Fruit fly (Drosophila melanogaster) whole organism, embryonic: ENCODE results near the gene Ldsdh1.

Experiments
- Abd-B ChIP-seq: fragments of 200-800 bp; sonication (Bioruptor generic); optimal IDR thresholded peaks from 2 replicates; lab custom pipeline; 2018; ENCODE audit warnings: missing biosample characterization, mild to moderate bottlenecking, missing genetic modification characterization, moderate library complexity
- CG12659 ChIP-seq: fragments of 200-800 bp; sonication (Bioruptor generic); optimal IDR thresholded peaks from 3 replicates; lab custom pipeline; 2017; ENCODE audit warnings: mild to moderate bottlenecking, missing biosample characterization, missing genetic modification reagents, missing genetic modification characterization
- CG12744 ChIP-seq: fragments of 200-800 bp; sonication (Bioruptor generic); optimal IDR thresholded peaks from 2 replicates; lab custom pipeline; 2016; ENCODE audit warnings: missing biosample characterization, missing genetic modification characterization
- CG13287 ChIP-seq: fragments of 200-800 bp; sonication (Bioruptor generic); IDR thresholded peaks from 2 replicates; pipeline ENCODE4 v1.3.6; 2022; ENCODE audit warnings: missing biosample characterization, missing genetic modification characterization; ENCODE audit not compliant: partially characterized antibody
- CG13775 ChIP-seq: fragments of 200-800 bp; sonication (Bioruptor generic); optimal IDR thresholded peaks from 3 replicates; lab custom pipeline; 2017; ENCODE audit warnings: missing biosample characterization, mild to moderate bottlenecking, missing genetic modification characterization
- CG14860 ChIP-seq: fragments of 200-800 bp; sonication (Bioruptor generic); IDR thresholded peaks from 3 replicates; pipeline ENCODE4 v1.3.6; 2022; ENCODE audit warnings: missing biosample characterization, missing genetic modification characterization; ENCODE audit not compliant: partially characterized antibody
- CG16813 ChIP-seq: fragments of 200-800 bp; sonication (Bioruptor generic); IDR thresholded peaks from 3 replicates; pipeline ENCODE4 v1.3.6; 2022; ENCODE audit warnings: missing biosample characterization, missing genetic modification characterization; ENCODE audit not compliant: partially characterized antibody
- CG2120 ChIP-seq: fragments of 200-800 bp; sonication (Bioruptor generic); optimal IDR thresholded peaks from 3 replicates; lab custom pipeline; 2016; ENCODE audit warnings: missing biosample characterization, missing genetic modification characterization
- CG3995 ChIP-seq: fragments of 200-800 bp; sonication (Bioruptor generic); optimal IDR thresholded peaks from 3 replicates; lab custom pipeline; 2016; ENCODE audit warnings: missing biosample characterization, missing genetic modification characterization
- CG4617 ChIP-seq: fragments of 200-800 bp; sonication (Bioruptor generic); optimal IDR thresholded peaks from 3 replicates; lab custom pipeline; 2016; ENCODE audit warnings: missing biosample characterization, missing genetic modification characterization, borderline replicate concordance
- CG7357 ChIP-seq: fragments of 200-800 bp; sonication (Bioruptor generic); IDR thresholded peaks from 3 replicates; pipeline ENCODE4 v1.3.6; 2022; ENCODE audit warnings: missing biosample characterization, missing genetic modification characterization
- CG8359 ChIP-seq: fragments of 200-800 bp; sonication (Bioruptor generic); optimal IDR thresholded peaks from 2 replicates; lab custom pipeline; 2017; ENCODE audit warnings: missing biosample characterization, mild to moderate bottlenecking, missing genetic modification characterization, borderline replicate concordance
- CG9727 ChIP-seq: fragments of 200-800 bp; sonication (Bioruptor generic); optimal IDR thresholded peaks from 3 replicates; lab custom pipeline; 2017; ENCODE audit warnings: missing biosample characterization, mild to moderate bottlenecking, missing genetic modification characterization
- CG9797 ChIP-seq: fragments of 200-800 bp; sonication (Bioruptor generic); optimal IDR thresholded peaks from 3 replicates; lab custom pipeline; 2018; ENCODE audit warnings: missing biosample characterization, mild to moderate bottlenecking, missing genetic modification characterization
- Dll ChIP-seq: fragments of 200-800 bp; sonication (Bioruptor generic); IDR thresholded peaks from 4 replicates; pipeline ENCODE4 v1.3.6; 2022; ENCODE audit warnings: missing biosample characterization, missing genetic modification characterization; ENCODE audit not compliant: partially characterized antibody
- Ets97D ChIP-seq: fragments of 200-800 bp; sonication (Bioruptor generic); optimal IDR thresholded peaks from 3 replicates; lab custom pipeline; 2016; ENCODE audit warnings: missing biosample characterization, missing genetic modification characterization
- HLH4C ChIP-seq: fragments of 200-800 bp; sonication (Bioruptor generic); IDR thresholded peaks from 3 replicates; pipeline ENCODE4 v1.3.6; 2022; ENCODE audit warnings: missing biosample characterization, missing genetic modification characterization; ENCODE audit not compliant: partially characterized antibody
- Hsf ChIP-seq: fragments of 200-800 bp; sonication (Bioruptor generic); optimal IDR thresholded peaks from 3 replicates; lab custom pipeline; 2016; ENCODE audit warnings: missing biosample characterization, missing genetic modification characterization
- Lhr ChIP-seq: fragments of 200-800 bp; sonication (Bioruptor generic); optimal IDR thresholded peaks from 3 replicates; lab custom pipeline; 2017; ENCODE audit warnings: mild to moderate bottlenecking, missing biosample characterization, missing genetic modification reagents, missing genetic modification characterization
- MESR4 ChIP-seq: fragments of 200-800 bp; sonication (Bioruptor generic); optimal IDR thresholded peaks from 2 replicates; lab custom pipeline; 2018; ENCODE audit warnings: missing biosample characterization, mild to moderate bottlenecking, missing genetic modification characterization, moderate library complexity
- Opbp ChIP-seq: fragments of 200-800 bp; sonication (Bioruptor generic); IDR thresholded peaks from 3 replicates; pipeline ENCODE4 v1.3.6; 2022; ENCODE audit warnings: missing biosample characterization, missing genetic modification characterization; ENCODE audit not compliant: partially characterized antibody
- Rfx ChIP-seq: fragments of 200-800 bp; sonication (Bioruptor generic); IDR thresholded peaks from 2 replicates; pipeline ENCODE4 v1.3.6; 2022; ENCODE audit warnings: missing biosample characterization, missing genetic modification characterization
- Scr ChIP-seq: fragments of 200-800 bp; sonication (Bioruptor generic); IDR thresholded peaks from 2 replicates; pipeline ENCODE4 v1.3.6; 2022; ENCODE audit warnings: missing biosample characterization, missing genetic modification characterization; ENCODE audit not compliant: partially characterized antibody
- YL-1 ChIP-seq: fragments of 200-800 bp; sonication (Bioruptor generic); optimal IDR thresholded peaks from 3 replicates; lab custom pipeline; 2017; ENCODE audit warnings: missing biosample characterization, mild to moderate bottlenecking, missing genetic modification characterization
- ato ChIP-seq: fragments of 200-800 bp; sonication (Bioruptor generic); IDR thresholded peaks from 2 replicates; pipeline ENCODE4 v1.3.6; 2022; ENCODE audit warnings: missing biosample characterization, missing genetic modification characterization; ENCODE audit not compliant: partially characterized antibody
- bbx ChIP-seq: fragments of 200-800 bp; sonication (Bioruptor generic); IDR thresholded peaks from 2 replicates; pipeline ENCODE4 v1.3.6; 2022; ENCODE audit warnings: missing biosample characterization, missing genetic modification characterization; ENCODE audit not compliant: partially characterized antibody
- bsh ChIP-seq, 2 experiments: fragments of 200-800 bp; sonication (Bioruptor generic); optimal IDR thresholded peaks; 2 replicates each; lab custom pipeline; 2017 to 2018; ENCODE audit warnings: mild to moderate bottlenecking in 2 of 2, missing biosample characterization in 2 of 2, missing genetic modification characterization in 2 of 2, moderate library complexity in 1 of 2
- chn ChIP-seq: fragments of 200-800 bp; sonication (Bioruptor generic); optimal IDR thresholded peaks from 2 replicates; lab custom pipeline; 2016; ENCODE audit warnings: missing biosample characterization, missing genetic modification characterization
- ems ChIP-seq: fragments of 200-800 bp; sonication (Bioruptor generic); optimal IDR thresholded peaks from 3 replicates; lab custom pipeline; 2016; ENCODE audit warnings: missing biosample characterization, missing genetic modification characterization
- grau ChIP-seq: fragments of 200-800 bp; optimal IDR thresholded peaks from 3 replicates; lab custom pipeline; 2019; ENCODE audit warnings: missing biosample characterization, mild to moderate bottlenecking, missing genetic modification characterization, moderate library complexity
- gro ChIP-seq: fragments of 200-800 bp; sonication (Bioruptor generic); optimal IDR thresholded peaks from 2 replicates; lab custom pipeline; 2016; ENCODE audit warnings: missing biosample characterization, missing genetic modification characterization
- hb ChIP-seq: fragments of 200-800 bp; sonication (Bioruptor generic); IDR thresholded peaks from 3 replicates; pipeline ENCODE4 v1.3.6; 2022; ENCODE audit warnings: missing biosample characterization, missing genetic modification characterization; ENCODE audit not compliant: partially characterized antibody
- mld ChIP-seq: fragments of 200-800 bp; sonication (Bioruptor generic); IDR thresholded peaks from 3 replicates; pipeline ENCODE4 v1.3.6; 2022; ENCODE audit warnings: missing biosample characterization, missing genetic modification characterization; ENCODE audit not compliant: partially characterized antibody
- oc ChIP-seq: fragments of 200-800 bp; sonication (Bioruptor generic); optimal IDR thresholded peaks from 2 replicates; lab custom pipeline; 2018; ENCODE audit warnings: missing biosample characterization, mild to moderate bottlenecking, missing genetic modification characterization, moderate library complexity
- odd ChIP-seq: fragments of 200-800 bp; sonication (Bioruptor generic); optimal IDR thresholded peaks from 2 replicates; lab custom pipeline; 2017; ENCODE audit warnings: missing biosample characterization, mild to moderate bottlenecking, missing genetic modification characterization
- pfk ChIP-seq: fragments of 200-800 bp; sonication (Bioruptor generic); optimal IDR thresholded peaks from 2 replicates; lab custom pipeline; 2018; ENCODE audit warnings: missing biosample characterization, mild to moderate bottlenecking, missing genetic modification characterization, moderate library complexity
- row ChIP-seq: fragments of 200-800 bp; sonication (Bioruptor generic); IDR thresholded peaks from 3 replicates; pipeline ENCODE4 v1.3.6; 2022; ENCODE audit warnings: missing biosample characterization, missing genetic modification characterization
- sna ChIP-seq: fragments of 200-800 bp; sonication (Bioruptor generic); IDR thresholded peaks from 2 replicates; pipeline ENCODE4 v1.3.6; 2022; ENCODE audit warnings: missing biosample characterization, missing genetic modification characterization; ENCODE audit not compliant: partially characterized antibody
- sqz ChIP-seq: fragments of 200-800 bp; sonication (Bioruptor generic); optimal IDR thresholded peaks from 3 replicates; lab custom pipeline; 2018; ENCODE audit warnings: missing biosample characterization, mild to moderate bottlenecking, missing genetic modification characterization
- stwl ChIP-seq: fragments of 200-800 bp; sonication (Bioruptor generic); optimal IDR thresholded peaks from 3 replicates; lab custom pipeline; 2018; ENCODE audit warnings: missing biosample characterization, mild to moderate bottlenecking, missing genetic modification characterization, moderate library complexity
- tna ChIP-seq: fragments of 200-800 bp; sonication (Bioruptor generic); IDR thresholded peaks from 2 replicates; pipeline ENCODE4 v1.3.6; 2022; ENCODE audit warnings: missing biosample characterization, missing genetic modification characterization; ENCODE audit not compliant: partially characterized antibody
- trem ChIP-seq: fragments of 200-800 bp; optimal IDR thresholded peaks from 3 replicates; lab custom pipeline; 2019; ENCODE audit warnings: missing biosample characterization, mild to moderate bottlenecking, missing genetic modification characterization, moderate library complexity
- twi ChIP-seq: fragments of 200-800 bp; optimal IDR thresholded peaks from 2 replicates; lab custom pipeline; 2019; ENCODE audit warnings: missing biosample characterization, mild to moderate bottlenecking, missing genetic modification characterization, moderate library complexity
- unc-4 ChIP-seq: fragments of 200-800 bp; sonication (Bioruptor generic); IDR thresholded peaks from 2 replicates; pipeline ENCODE4 v1.3.6; 2022; ENCODE audit warnings: missing biosample characterization, missing genetic modification characterization; ENCODE audit not compliant: partially characterized antibody
- vnd ChIP-seq: fragments of 200-800 bp; sonication (Bioruptor generic); IDR thresholded peaks from 3 replicates; pipeline ENCODE4 v1.3.6; 2022; ENCODE audit warnings: missing biosample characterization, missing genetic modification characterization; ENCODE audit not compliant: partially characterized antibody
- zen2 ChIP-seq: fragments of 200-800 bp; sonication (Bioruptor generic); IDR thresholded peaks from 3 replicates; pipeline ENCODE4 v1.3.6; 2022; ENCODE audit warnings: missing biosample characterization, missing genetic modification characterization; ENCODE audit not compliant: partially characterized antibody

Ldsdh1 gene

DNA sequence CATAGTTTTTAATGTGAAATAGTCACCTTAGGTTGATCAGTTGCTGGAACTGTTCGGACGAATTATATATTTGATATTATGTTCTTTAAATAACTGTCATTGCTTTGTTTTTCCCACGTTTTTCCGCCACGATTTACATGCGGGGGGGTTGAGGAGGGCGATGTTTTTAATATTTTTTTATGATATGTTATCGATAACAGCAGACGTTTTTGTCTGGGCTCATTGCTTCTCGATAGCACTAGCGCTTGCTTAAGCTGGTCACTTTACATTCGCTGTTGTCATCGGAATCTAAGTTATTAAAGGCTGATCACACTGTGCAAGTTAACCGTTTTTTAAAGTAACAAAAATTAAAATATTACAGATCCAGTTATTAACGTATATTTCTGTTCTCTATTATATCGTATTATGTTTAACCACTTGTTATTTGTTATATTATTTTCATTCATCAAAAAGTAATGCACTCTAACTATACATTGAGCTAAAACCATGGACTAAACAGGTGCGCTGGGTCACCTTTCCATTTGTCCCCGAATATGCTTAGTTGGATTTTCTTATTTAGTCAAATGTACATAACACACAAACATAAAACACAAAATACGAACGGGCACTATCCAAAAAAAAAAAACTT, 6.0 kb downstream of the Ldsdh1 start, which contains the start of the genes Upf2 and CG1571:
TSS of gene Upf2 (minus strand) at position 167 of the 628 bp plus-strand sequence.
TSS of gene CG1571 (plus strand) at position 578 of the 628 bp plus-strand sequence.
- TF ChIP-seq twi (tag; lab: Kevin White, UChicago) (no peak), grau (tag; lab: Kevin White, UChicago) (no peak), CG13775 (GFP tag; lab: Kevin White, UChicago) (no peak), odd (GFP tag; lab: Kevin White, UChicago) (no peak), chn (GFP tag; lab: Kevin White, UChicago) (peak; percentile 9), sna (GFP tag; lab: Robert Waterston, UW) (0 out of 2 replicates have a peak, but pooled peaks have one; percentile 36), CG12744 (GFP tag; lab: Kevin White, UChicago) (no peak), pfk (no peak), Opbp (GFP tag; lab: Robert Waterston, UW) (peak; percentile 72; the same call in 2 of the 3 replicates), sqz (GFP tag; lab: Kevin White, UChicago) (peak; percentile 87), CG9727 (no peak), CG13287 (GFP tag; lab: Robert Waterston, UW) (peak; percentile 79), tna (peak; percentile 79), MESR4 (GFP tag; lab: Kevin White, UChicago) (peak; percentile 79), bsh (GFP tag; optimal IDR thresholded peaks at IDR 0.05; lab: Kevin White, UChicago) (no peak), row (GFP tag; lab: Robert Waterston, UW) (peak; percentile 27; the same call in 1 of the 3 replicates), hb (GFP tag; lab: Robert Waterston, UW) (peak; percentile 66; the same call in 2 of the 3 replicates), CG14860 (peak; percentile 68), CG9797 (GFP tag; lab: Kevin White, UChicago) (peak; percentile 86), gro (GFP tag; lab: Kevin White, UChicago) (peak; percentile 4), YL-1 (GFP tag; lab: Kevin White, UChicago) (peak; percentile 86), CG12659 (GFP tag; lab: Kevin White, UChicago) (peak; percentile 66), zen2 (GFP tag; lab: Robert Waterston, UW) (peak; percentile 55; the same call in 2 of the 3 replicates), CG3995 (peak; percentile 69), mld (GFP tag; lab: Robert Waterston, UW) (peak; percentile 73; the same call in 2 of the 3 replicates), CG2120 (GFP tag; lab: Kevin White, UChicago) (peak; percentile 44), ato (peak; percentile 71), trem (peak; percentile 52), stwl (peak; percentile 90), CG8359 (GFP tag; lab: Kevin White, UChicago) (no peak), Abd-B (GFP tag; lab: Kevin White, UChicago) (peak; percentile 67), unc-4 (GFP tag; lab: Robert Waterston, UW) (peak; percentile 58; the same call in 1 of the 2 replicates), Hsf (GFP tag; lab: Kevin White, UChicago) (peak; percentile 26), CG16813 (GFP tag; lab: Robert Waterston, UW) (peak; percentile 69), oc (tag; lab: Kevin White, UChicago) (no peak), bbx (peak; percentile 79), Ets97D (GFP tag; lab: Kevin White, UChicago) (peak; percentile 78), HLH4C (GFP tag; lab: Robert Waterston, UW) (peak; percentile 79), Dll (peak; percentile 68; the same call in 2 of the 4 replicates), CG7357 (GFP tag; lab: Robert Waterston, UW) (peak; percentile 60; the same call in 2 of the 3 replicates), Rfx (GFP tag; lab: Robert Waterston, UW) (peak; percentile 20; the same call in 1 of the 2 replicates), Lhr (GFP tag; lab: Kevin White, UChicago) (peak; percentile 42), Scr (peak; percentile 66), vnd (peak; percentile 63; the same call in 2 of the 3 replicates), CG4617 (peak; percentile 52), ems (GFP tag; lab: Kevin White, UChicago) (peak; percentile 3)
